Fruit fly (Drosophila melanogaster): Measurements from ENCODE around the gene Wdr82.

Wdr82 gene

dm6 chr2L:8365701-8366643 is 8.3 kb upstream of the Wdr82 start, which contains the start of gene Pp2A-29B (continued):
- TF ChIP-seq CG9139 (GFP tag; optimal IDR thresholded peaks at IDR 0.05) (no peak), achi (GFP tag; optimal IDR thresholded peaks at IDR 0.05) (peak; percentile 92), CG3032 (tag; optimal IDR thresholded peaks at IDR 0.05) (peak; percentile 12), net (GFP tag; optimal IDR thresholded peaks at IDR 0.05) (no peak), dac (GFP tag; optimal IDR thresholded peaks at IDR 0.05) (no peak), esn (GFP tag; optimal IDR thresholded peaks at IDR 0.05) (peak; percentile 54), Lpt (GFP tag; optimal IDR thresholded peaks at IDR 0.05) (no peak), CG6276 (GFP tag; optimal IDR thresholded peaks at IDR 0.05) (no peak), CG11762 (GFP tag; optimal IDR thresholded peaks at IDR 0.05; ENCODE audit: insufficient read depth) (no peak), spab (GFP tag; optimal IDR thresholded peaks at IDR 0.05) (no peak), CG11294 (GFP tag; IDR thresholded peaks at IDR 0.05) (no peak), fkh (GFP tag; optimal IDR thresholded peaks at IDR 0.05) (peak; percentile 75), CG7368 (GFP tag; optimal IDR thresholded peaks at IDR 0.05) (no peak), Eip93F (GFP tag; optimal IDR thresholded peaks at IDR 0.05) (no peak), Hr4 (GFP tag; optimal IDR thresholded peaks at IDR 0.05) (peak; percentile 44), Blimp-1 (GFP tag; optimal IDR thresholded peaks at IDR 0.05) (no peak), Eip75B (GFP tag; optimal IDR thresholded peaks at IDR 0.05) (peak; percentile 31), lz (GFP tag; optimal IDR thresholded peaks at IDR 0.05) (peak; percentile 55), fd85E (GFP tag; optimal IDR thresholded peaks at IDR 0.05) (no peak), CG32006 (GFP tag; optimal IDR thresholded peaks at IDR 0.05) (no peak), Sox14 (GFP tag; optimal IDR thresholded peaks at IDR 0.05) (no peak), CG8632 (GFP tag; optimal IDR thresholded peaks at IDR 0.05) (no peak), pdm3 (GFP tag; optimal IDR thresholded peaks at IDR 0.05) (peak; percentile 46), acj6 (GFP tag; optimal IDR thresholded peaks at IDR 0.05) (peak; percentile 15), salr (GFP tag; optimal IDR thresholded peaks at IDR 0.05) (no peak), CG11902 (GFP tag; optimal IDR thresholded peaks at IDR 0.05) (peak; percentile 38), CG34406 (GFP tag; optimal IDR thresholded peaks at IDR 0.05) (no peak)

dm6 chr2L:8370364-8371326 is 3.6 kb upstream of the Wdr82 start, which contains the start of gene CG17292:
TSS of gene CG17292 (plus strand) at chr2L:8370454.
- TF ChIP-seq fkh (GFP tag; optimal IDR thresholded peaks at IDR 0.05) (peak; percentile 90), Eip78C (GFP tag) (peak; percentile 58), eg (GFP tag; IDR thresholded peaks at IDR 0.05) (peak; percentile 71; the same call in 2 of the 3 replicates), CG16779 (tag; optimal IDR thresholded peaks at IDR 0.05) (peak; percentile 46), CG3032 (tag; optimal IDR thresholded peaks at IDR 0.05) (peak; percentile 21), achi (GFP tag; optimal IDR thresholded peaks at IDR 0.05) (peak; percentile 35), Lpt (GFP tag; optimal IDR thresholded peaks at IDR 0.05) (peak; percentile 38), Met (GFP tag; optimal IDR thresholded peaks at IDR 0.05) (peak; percentile 9), CG6276 (GFP tag; optimal IDR thresholded peaks at IDR 0.05) (peak; percentile 16), CG6792 (GFP tag; optimal IDR thresholded peaks at IDR 0.05) (peak; percentile 13), Sox14 (GFP tag; optimal IDR thresholded peaks at IDR 0.05) (no peak), svp (GFP tag) (peak; percentile 96), topi (GFP tag; optimal IDR thresholded peaks at IDR 0.05) (peak; percentile 6), pdm3 (GFP tag; optimal IDR thresholded peaks at IDR 0.05) (no peak), CG32006 (GFP tag; optimal IDR thresholded peaks at IDR 0.05) (no peak), CG15336 (GFP tag; IDR thresholded peaks at IDR 0.05) (peak; percentile 43; the same call in 1 of the 2 replicates), CG1621 (tag; optimal IDR thresholded peaks at IDR 0.05) (peak; percentile 47), CG6163 (GFP tag; IDR thresholded peaks at IDR 0.05) (peak; percentile 47; the same call in 1 of the 3 replicates), dac (GFP tag; optimal IDR thresholded peaks at IDR 0.05) (no peak), CG10631 (GFP tag; optimal IDR thresholded peaks at IDR 0.05) (no peak)

Data from whole organism, prepupa.